Worm (Caenorhabditis elegans): ENCODE data around the gene C25H3.11.

Gene C25H3.11

DNA sequence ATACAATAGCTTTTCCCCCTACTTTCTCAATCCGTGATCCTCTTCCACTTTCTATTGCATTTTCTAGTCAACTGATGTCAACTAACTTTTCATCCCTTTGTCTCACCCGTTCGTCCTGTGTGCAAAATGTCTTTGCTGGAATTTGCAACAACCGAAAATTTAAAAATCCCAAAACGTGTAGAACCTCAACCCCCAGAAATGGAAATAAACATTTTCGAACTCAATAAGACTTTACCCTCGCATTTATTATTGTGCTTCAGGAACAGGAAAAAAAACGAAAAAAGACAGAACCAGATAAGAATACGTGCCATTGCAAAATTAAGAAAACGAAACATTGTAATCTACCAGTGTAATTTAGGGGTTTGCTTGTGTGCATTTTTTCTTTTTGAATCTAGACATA lies 23.3 kb upstream of the C25H3.11 start:
- TF ChIP-seq nhr-76 (tag; optimal IDR thresholded peaks at IDR 0.05) = no peak
- TF ChIP-seq snu-23 (GFP tag; optimal IDR thresholded peaks at IDR 0.05) = peak; percentile 3

DNA sequence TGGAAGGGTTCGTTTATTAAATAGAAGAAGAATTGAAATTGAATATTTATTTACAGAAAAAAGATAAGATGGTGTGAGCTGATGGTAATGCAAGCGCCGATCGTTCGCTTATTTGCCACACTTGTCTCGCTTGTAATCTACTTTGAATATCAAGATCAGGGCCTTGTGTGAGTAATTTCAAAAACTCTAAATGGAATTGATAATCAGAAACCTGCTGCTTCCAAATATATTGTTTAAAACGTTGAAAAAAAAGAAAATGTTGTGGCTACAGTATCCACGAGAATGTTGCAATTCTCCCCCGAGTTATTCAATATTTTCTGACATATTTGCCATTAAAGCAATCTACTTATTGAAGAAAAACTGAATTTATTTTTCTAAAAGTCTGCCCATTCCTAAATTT lies 22.0 kb upstream of the C25H3.11 start:
- TF ChIP-seq hlh-17 (GFP tag; optimal IDR thresholded peaks at IDR 0.05; ENCODE audit: borderline replicate concordance) (no peak), efl-1 (optimal IDR thresholded peaks at IDR 0.05) (no peak), efl-1 (GFP tag; optimal IDR thresholded peaks at IDR 0.05 in 1 of 2) (peak in 1 of 2 experiments; percentile 81), swsn-7 (tag; optimal IDR thresholded peaks at IDR 0.05) (no peak), lsy-2 (tag; optimal IDR thresholded peaks at IDR 0.05) (no peak)

DNA sequence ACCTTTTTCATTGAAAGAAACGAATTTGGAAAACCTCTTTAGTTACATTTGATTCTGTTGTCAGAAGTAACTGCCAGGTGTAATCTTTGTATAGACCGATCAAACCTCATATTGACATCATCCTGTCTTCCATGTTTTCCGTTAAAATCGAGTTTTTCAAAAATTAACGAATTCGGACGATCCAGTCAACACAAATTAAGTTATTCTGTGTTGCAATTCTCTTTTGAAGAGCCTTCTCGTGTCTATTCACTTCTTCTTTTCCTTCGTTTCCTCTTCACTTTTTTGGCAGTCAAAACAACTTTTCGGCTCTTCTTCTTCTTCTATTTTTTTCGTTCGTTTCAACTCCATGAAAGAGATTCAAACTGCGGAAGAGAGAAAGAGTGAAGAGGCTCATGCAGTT lies 19.3 kb upstream of the C25H3.11 start:
- TF ChIP-seq unc-86 (tag; optimal IDR thresholded peaks at IDR 0.05) = no peak
- no peak for TF ChIP-seq C04F5.9 (tag; optimal IDR thresholded peaks at IDR 0.05)
- no peak for TF ChIP-seq ceh-63 (GFP tag; optimal IDR thresholded peaks at IDR 0.05)
- no peak for TF ChIP-seq sox-4 (tag; optimal IDR thresholded peaks at IDR 0.05)
- TF ChIP-seq lin-15B (tag; optimal IDR thresholded peaks at IDR 0.05) = no peak
- TF ChIP-seq nhr-77 (tag; optimal IDR thresholded peaks at IDR 0.05) = no peak
- TF ChIP-seq snu-23 (GFP tag; optimal IDR thresholded peaks at IDR 0.05) = no peak
- no peak for TF ChIP-seq unc-130 (tag; optimal IDR thresholded peaks at IDR 0.05)
- TF ChIP-seq hpl-2 (GFP tag; optimal IDR thresholded peaks at IDR 0.05) = no peak
- TF ChIP-seq elt-3 (tag; optimal IDR thresholded peaks at IDR 0.05) = no peak
- no peak for TF ChIP-seq nhr-85 (tag)
- no peak for TF ChIP-seq irx-1 (tag; optimal IDR thresholded peaks at IDR 0.05)
- TF ChIP-seq lin-14 (GFP tag; optimal IDR thresholded peaks at IDR 0.05) = peak; percentile 77
- no peak for TF ChIP-seq isw-1 (GFP tag; IDR thresholded peaks at IDR 0.05)
- TF ChIP-seq lin-35 (GFP tag; optimal IDR thresholded peaks at IDR 0.05) = no peak
- TF ChIP-seq F16B12.6 (tag; optimal IDR thresholded peaks at IDR 0.05) = no peak
- no peak for TF ChIP-seq ztf-11 (tag; optimal IDR thresholded peaks at IDR 0.05)
- no peak for TF ChIP-seq egl-27 (tag; optimal IDR thresholded peaks at IDR 0.05)
- TF ChIP-seq pag-3 (tag; optimal IDR thresholded peaks at IDR 0.05; ENCODE audit: borderline replicate concordance, insufficient read depth) = no peak
- TF ChIP-seq zag-1 (tag; optimal IDR thresholded peaks at IDR 0.05) = no peak
- TF ChIP-seq ama-1 (optimal IDR thresholded peaks at IDR 0.05) = no peak
- TF ChIP-seq ceh-88 (GFP tag; IDR thresholded peaks at IDR 0.05) = no peak
- no peak for TF ChIP-seq efl-3 (GFP tag; optimal IDR thresholded peaks at IDR 0.05)
- no peak for TF ChIP-seq ceh-8 (GFP tag; optimal IDR thresholded peaks at IDR 0.05)
- no peak for TF ChIP-seq nhr-84 (tag; optimal IDR thresholded peaks at IDR 0.05)
- no peak for TF ChIP-seq nhr-237 (tag; optimal IDR thresholded peaks at IDR 0.05)
- no peak for TF ChIP-seq fkh-4 (tag; optimal IDR thresholded peaks at IDR 0.05; ENCODE audit: borderline replicate concordance)
- peak; percentile 4 for TF ChIP-seq nhr-71 (tag; optimal IDR thresholded peaks at IDR 0.05)
- TF ChIP-seq mep-1 (tag; optimal IDR thresholded peaks at IDR 0.05) = no peak
- no peak for TF ChIP-seq nhr-11 (tag; optimal IDR thresholded peaks at IDR 0.05)
- peak; percentile 90 for TF ChIP-seq fkh-10 (GFP tag; optimal IDR thresholded peaks at IDR 0.05)
- no peak for TF ChIP-seq jun-1 (tag; optimal IDR thresholded peaks at IDR 0.05)
- TF ChIP-seq nhr-12 (tag; optimal IDR thresholded peaks at IDR 0.05) = no peak
- peak; percentile 42 for TF ChIP-seq tbx-2 (tag; optimal IDR thresholded peaks at IDR 0.05)

DNA sequence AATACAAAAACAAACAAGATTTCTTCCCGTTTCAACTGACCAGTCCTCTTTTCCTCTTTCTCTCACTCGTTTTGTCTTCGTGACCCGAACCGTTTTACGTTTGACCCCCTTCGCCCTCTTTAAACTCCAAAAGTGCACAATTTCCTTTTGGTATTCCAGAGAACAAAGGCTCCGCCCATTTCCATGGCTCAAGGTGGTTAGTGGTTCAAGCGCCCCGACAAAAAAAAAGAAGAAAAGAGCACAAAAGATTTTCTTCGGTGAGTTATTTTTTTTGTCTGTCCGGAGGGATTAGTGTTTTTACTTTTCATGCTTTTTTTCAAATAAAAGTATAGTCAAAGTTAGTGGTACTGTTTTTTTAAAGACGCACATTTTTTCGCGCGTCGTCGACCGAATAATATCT lies 18.7 kb upstream of the C25H3.11 start, which contains the start of gene osta-2:
osta-2 (plus strand) TSS at position 160 of the 400 bp plus-strand sequence.
- TF ChIP-seq nhr-28 (tag; optimal IDR thresholded peaks at IDR 0.05) (no peak), snpc-4 (tag; optimal IDR thresholded peaks at IDR 0.05) (no peak), unc-30 (tag; optimal IDR thresholded peaks at IDR 0.05) (no peak), nhr-85 (tag) (no peak), elt-2 (tag; optimal IDR thresholded peaks at IDR 0.05) (no peak), vab-15 (tag; optimal IDR thresholded peaks at IDR 0.05) (no peak), nhr-237 (tag; optimal IDR thresholded peaks at IDR 0.05) (no peak), aha-1 (tag; optimal IDR thresholded peaks at IDR 0.05) (no peak), mab-9 (GFP tag; IDR thresholded peaks at IDR 0.05) (no peak), blmp-1 (tag; optimal IDR thresholded peaks at IDR 0.05) (peak; percentile 12), lin-14 (GFP tag; optimal IDR thresholded peaks at IDR 0.05) (peak; percentile 27), mep-1 (tag; optimal IDR thresholded peaks at IDR 0.05) (no peak)
